Worm (Caenorhabditis elegans): ENCODE data around the gene vglu-3.

vglu-3 gene

ce11 chrIII:10294837-10295236 lies 5.3 kb upstream of the vglu-3 start, which contains the start of gene vglu-2:
Gene vglu-2, plus strand, starts transcription at chrIII:10295137.
- no peak for TF ChIP-seq unc-62 (GFP tag; optimal IDR thresholded peaks at IDR 0.05)
- no peak for TF ChIP-seq nhr-76 (tag; optimal IDR thresholded peaks at IDR 0.05)
- no peak for TF ChIP-seq M03D4.4 (tag; optimal IDR thresholded peaks at IDR 0.05)
- no peak for TF ChIP-seq zip-8 (tag; optimal IDR thresholded peaks at IDR 0.05)
- no peak for TF ChIP-seq lin-32 (GFP tag; optimal IDR thresholded peaks at IDR 0.05)
- no peak for TF ChIP-seq nhr-12 (tag; optimal IDR thresholded peaks at IDR 0.05)
- no peak for TF ChIP-seq hlh-1 (tag; optimal IDR thresholded peaks at IDR 0.05)
- TF ChIP-seq flh-1 (GFP tag; optimal IDR thresholded peaks at IDR 0.05): no peak
- no peak for TF ChIP-seq ceh-43 (GFP tag; optimal IDR thresholded peaks at IDR 0.05)
- TF ChIP-seq ham-2 (GFP tag; optimal IDR thresholded peaks at IDR 0.05): no peak
- TF ChIP-seq nhr-28 (tag; optimal IDR thresholded peaks at IDR 0.05): no peak
- TF ChIP-seq lin-13 (tag; optimal IDR thresholded peaks at IDR 0.05): no peak
- TF ChIP-seq ceh-39 (tag; optimal IDR thresholded peaks at IDR 0.05): no peak
- TF ChIP-seq mls-2 (tag; optimal IDR thresholded peaks at IDR 0.05): no peak
- no peak for TF ChIP-seq cnd-1 (tag; optimal IDR thresholded peaks at IDR 0.05)
- no peak for TF ChIP-seq lsy-2 (tag; optimal IDR thresholded peaks at IDR 0.05)
- no peak for TF ChIP-seq sptf-1 (tag; optimal IDR thresholded peaks at IDR 0.05)
- no peak for TF ChIP-seq bed-3 (GFP tag; optimal IDR thresholded peaks at IDR 0.05)

- TF ChIP-seq nhr-237 (tag; optimal IDR thresholded peaks at IDR 0.05) (no peak), flh-1 (GFP tag; optimal IDR thresholded peaks at IDR 0.05) (no peak), nhr-12 (tag; optimal IDR thresholded peaks at IDR 0.05) (no peak), lsy-2 (tag; optimal IDR thresholded peaks at IDR 0.05) (no peak), unc-120 (tag; optimal IDR thresholded peaks at IDR 0.05; ENCODE audit: poor library complexity, severe bottlenecking) (no peak), mls-2 (tag; optimal IDR thresholded peaks at IDR 0.05) (no peak), bed-3 (GFP tag; optimal IDR thresholded peaks at IDR 0.05) (no peak), hlh-1 (tag; optimal IDR thresholded peaks at IDR 0.05) (no peak), pha-4 (tag; optimal IDR thresholded peaks at IDR 0.05) (no peak)
These were observed 3.3 kb upstream of the vglu-3 start for ce11 chrIII:10296904-10297303.

- no peak for TF ChIP-seq M03D4.4 (tag; optimal IDR thresholded peaks at IDR 0.05)
- TF ChIP-seq elt-1 (tag; optimal IDR thresholded peaks at IDR 0.05; ENCODE audit: borderline replicate concordance, insufficient read depth): no peak
- no peak for TF ChIP-seq nhr-12 (tag; optimal IDR thresholded peaks at IDR 0.05)
These were observed 5.1 kb downstream of the vglu-3 start for ce11 chrIII:10305295-10305694.

- TF ChIP-seq elt-3 (tag; optimal IDR thresholded peaks at IDR 0.05): no peak
- TF ChIP-seq M03D4.4 (tag; optimal IDR thresholded peaks at IDR 0.05): no peak
- no peak for TF ChIP-seq nhr-237 (tag; optimal IDR thresholded peaks at IDR 0.05)
- no peak for TF ChIP-seq ceh-83 (GFP tag; optimal IDR thresholded peaks at IDR 0.05)
- no peak for TF ChIP-seq elt-1 (tag; optimal IDR thresholded peaks at IDR 0.05; ENCODE audit: borderline replicate concordance, insufficient read depth)
- no peak for TF ChIP-seq tbx-8 (GFP tag; optimal IDR thresholded peaks at IDR 0.05)
- TF ChIP-seq bed-3 (GFP tag; optimal IDR thresholded peaks at IDR 0.05): no peak
- TF ChIP-seq mls-2 (tag; optimal IDR thresholded peaks at IDR 0.05): no peak
- no peak for TF ChIP-seq drap-1 (GFP tag; optimal IDR thresholded peaks at IDR 0.05)
These were observed 5.9 kb downstream of the vglu-3 start, which contains the start of gene T07A5.1 for ce11 chrIII:10306049-10306448. Gene T07A5.1, minus strand, starts transcription at chrIII:10306197.

ce11 chrIII:10311016-10311415 lies 10.8 kb downstream of the vglu-3 start, which contains the start of gene T07A5.7:
Gene T07A5.7, minus strand, starts transcription at chrIII:10311116.
- no peak for TF ChIP-seq lin-32 (GFP tag; optimal IDR thresholded peaks at IDR 0.05)
- TF ChIP-seq nhr-28 (tag; optimal IDR thresholded peaks at IDR 0.05): no peak
- no peak for TF ChIP-seq ceh-83 (GFP tag; optimal IDR thresholded peaks at IDR 0.05)
- no peak for TF ChIP-seq zip-8 (tag; optimal IDR thresholded peaks at IDR 0.05)
- no peak for TF ChIP-seq tbx-8 (GFP tag; optimal IDR thresholded peaks at IDR 0.05)
- no peak for TF ChIP-seq bed-3 (GFP tag; optimal IDR thresholded peaks at IDR 0.05)
- TF ChIP-seq sptf-1 (tag; optimal IDR thresholded peaks at IDR 0.05): no peak
- no peak for TF ChIP-seq unc-120 (tag; optimal IDR thresholded peaks at IDR 0.05; ENCODE audit: poor library complexity, severe bottlenecking)
- TF ChIP-seq drap-1 (GFP tag; optimal IDR thresholded peaks at IDR 0.05): no peak
- no peak for TF ChIP-seq lin-13 (tag; optimal IDR thresholded peaks at IDR 0.05)
- TF ChIP-seq snpc-4 (tag; optimal IDR thresholded peaks at IDR 0.05): no peak
- TF ChIP-seq M03D4.4 (tag; optimal IDR thresholded peaks at IDR 0.05): no peak
- no peak for TF ChIP-seq ceh-43 (GFP tag; optimal IDR thresholded peaks at IDR 0.05)
- TF ChIP-seq nhr-76 (tag; optimal IDR thresholded peaks at IDR 0.05): no peak
- no peak for TF ChIP-seq mls-2 (tag; optimal IDR thresholded peaks at IDR 0.05)
- TF ChIP-seq sem-2 (GFP tag; optimal IDR thresholded peaks at IDR 0.05): no peak
- no peak for TF ChIP-seq flh-1 (GFP tag; optimal IDR thresholded peaks at IDR 0.05)

Measured in whole organism, mixed stage, embryonic.